Fruit fly (Drosophila melanogaster) whole organism, embryonic: ENCODE results near the gene Ptp36E.

Source experiments
- CG10543 ChIP-seq: fragments of 200-800 bp; sonication (Bioruptor generic); optimal IDR thresholded peaks from 3 replicates; lab custom pipeline; 2017; ENCODE audit warnings: missing biosample characterization, mild to moderate bottlenecking, missing genetic modification characterization, moderate library complexity
- CG13424 ChIP-seq: fragments of 200-800 bp; sonication (Bioruptor generic); optimal IDR thresholded peaks from 2 replicates; lab custom pipeline; 2019; ENCODE audit warnings: missing biosample characterization, mild to moderate bottlenecking, missing genetic modification characterization, moderate library complexity
- CG14667 ChIP-seq: fragments of 200-800 bp; sonication (Bioruptor generic); IDR thresholded peaks from 2 replicates; pipeline ENCODE4 v1.3.6; 2022; ENCODE audit warnings: missing biosample characterization, missing genetic modification characterization
- CG15269 ChIP-seq: fragments of 200-800 bp; sonication (Bioruptor generic); optimal IDR thresholded peaks from 2 replicates; lab custom pipeline; 2018; ENCODE audit warnings: missing biosample characterization, mild to moderate bottlenecking, missing genetic modification characterization, moderate library complexity
- CG1603 ChIP-seq: fragments of 200-800 bp; sonication (Bioruptor generic); optimal IDR thresholded peaks from 2 replicates; lab custom pipeline; 2019; ENCODE audit warnings: missing biosample characterization, mild to moderate bottlenecking, missing genetic modification characterization, moderate library complexity
- CG17912 ChIP-seq: fragments of 200-800 bp; sonication (Bioruptor generic); optimal IDR thresholded peaks from 2 replicates; lab custom pipeline; 2018; ENCODE audit warnings: missing biosample characterization, mild to moderate bottlenecking, missing genetic modification characterization
- CG30431 ChIP-seq: fragments of 200-800 bp; sonication (Bioruptor generic); optimal IDR thresholded peaks from 2 replicates; lab custom pipeline; 2017; ENCODE audit warnings: missing biosample characterization, missing genetic modification characterization
- CG31365 ChIP-seq: fragments of 200-800 bp; sonication (Bioruptor generic); optimal IDR thresholded peaks from 2 replicates; lab custom pipeline; 2018; ENCODE audit warnings: missing biosample characterization, mild to moderate bottlenecking, missing genetic modification characterization
- CG31441 ChIP-seq: fragments of 200-800 bp; sonication (Bioruptor generic); IDR thresholded peaks from 2 replicates; pipeline ENCODE4 v1.3.6; 2022; ENCODE audit warnings: missing biosample characterization, missing genetic modification characterization
- CG32532 ChIP-seq: fragments of 200-800 bp; sonication (Bioruptor generic); IDR thresholded peaks from 2 replicates; pipeline ENCODE4 v1.3.6; 2022; ENCODE audit warnings: missing biosample characterization, missing genetic modification characterization
- CG34224 ChIP-seq: fragments of 200-800 bp; sonication (Bioruptor generic); IDR thresholded peaks from 3 replicates; pipeline ENCODE4 v1.3.6; 2022; ENCODE audit warnings: missing biosample characterization, missing genetic modification characterization; ENCODE audit not compliant: partially characterized antibody
- CG43689 ChIP-seq: fragments of 200-800 bp; sonication (Bioruptor generic); IDR thresholded peaks from 2 replicates; pipeline ENCODE4 v1.3.6; 2022; ENCODE audit warnings: missing biosample characterization, missing genetic modification characterization
- CG4404 ChIP-seq: fragments of 200-800 bp; sonication (Bioruptor generic); IDR thresholded peaks from 2 replicates; pipeline ENCODE4 v1.3.6; 2022; ENCODE audit warnings: missing biosample characterization, missing genetic modification characterization
- CG5180 ChIP-seq: fragments of 200-800 bp; sonication (Bioruptor generic); optimal IDR thresholded peaks from 3 replicates; lab custom pipeline; 2017; ENCODE audit warnings: missing biosample characterization, missing genetic modification characterization, mild to moderate bottlenecking, moderate library complexity, missing genetic modification reagents
- CG6254 ChIP-seq: fragments of 200-800 bp; sonication (Bioruptor generic); optimal IDR thresholded peaks from 3 replicates; lab custom pipeline; 2017; ENCODE audit warnings: mild to moderate bottlenecking, missing biosample characterization, missing genetic modification reagents, missing genetic modification characterization
- CG6272 ChIP-seq: fragments of 200-800 bp; sonication (Bioruptor generic); IDR thresholded peaks from 2 replicates; pipeline ENCODE4 v1.3.6; 2022; ENCODE audit warnings: missing biosample characterization, missing genetic modification characterization
- CG6689 ChIP-seq: fragments of 200-800 bp; sonication (Bioruptor generic); IDR thresholded peaks from 2 replicates; pipeline ENCODE4 v1.3.6; 2022; ENCODE audit warnings: missing biosample characterization, missing genetic modification characterization
- CG6791 ChIP-seq: fragments of 200-800 bp; sonication (Bioruptor generic); IDR thresholded peaks from 3 replicates; pipeline ENCODE4 v1.3.6; 2022; ENCODE audit warnings: missing biosample characterization, missing genetic modification characterization; ENCODE audit not compliant: partially characterized antibody
- CG6854 ChIP-seq: fragments of 200-800 bp; sonication (Bioruptor generic); optimal IDR thresholded peaks from 3 replicates; lab custom pipeline; 2017; ENCODE audit warnings: missing biosample characterization, mild to moderate bottlenecking, missing genetic modification characterization
- Dip2 ChIP-seq: fragments of 200-800 bp; sonication (Bioruptor generic); IDR thresholded peaks from 2 replicates; pipeline ENCODE4 v1.3.6; 2022; ENCODE audit warnings: missing biosample characterization, missing genetic modification characterization
- Eip74EF ChIP-seq, 2 experiments: fragments of 200-800 bp in 1 of 2; fragments of >200 bp in 1 of 2; sonication (Bioruptor generic) in 1 of 2; optimal IDR thresholded peaks; 2 replicates each; lab custom pipeline; 2017 to 2019; ENCODE audit warnings: missing biosample characterization in 2 of 2, missing genetic modification characterization in 2 of 2, mild to moderate bottlenecking in 1 of 2, moderate library complexity in 1 of 2
- Ets65A ChIP-seq: fragments of 200-800 bp; sonication (Bioruptor generic); peaks from one replicate; lab custom pipeline; 2016; ENCODE audit warnings: missing biosample characterization, missing genetic modification characterization
- GATAe ChIP-seq: fragments of 200-800 bp; sonication (Bioruptor generic); conservative IDR thresholded peaks from 2 replicates; pipeline ENCODE4 v1.3.6; 2022; ENCODE audit warnings: missing biosample characterization, missing genetic modification characterization
- HHEX ChIP-seq: fragments of 200-800 bp; sonication (Bioruptor generic); optimal IDR thresholded peaks from 3 replicates; lab custom pipeline; 2017; ENCODE audit warnings: missing biosample characterization, mild to moderate bottlenecking, missing genetic modification characterization, missing genetic modification reagents
- Hr51 ChIP-seq, 2 experiments: fragments of 200-800 bp; sonication (Bioruptor generic); optimal IDR thresholded peaks; 2 replicates in 1 of 2; 3 replicates in 1 of 2; lab custom pipeline; 2016 to 2018; ENCODE audit warnings: missing biosample characterization in 2 of 2, missing genetic modification characterization in 2 of 2, mild to moderate bottlenecking in 1 of 2, moderate library complexity in 1 of 2
- NK7.1 ChIP-seq: fragments of 200-800 bp; sonication (Bioruptor generic); optimal IDR thresholded peaks from 3 replicates; lab custom pipeline; 2016; ENCODE audit warnings: missing biosample characterization, missing genetic modification characterization
- Neu2 ChIP-seq: fragments of 200-800 bp; sonication (Bioruptor generic); optimal IDR thresholded peaks from 3 replicates; lab custom pipeline; 2016; ENCODE audit warnings: missing biosample characterization, missing genetic modification characterization, borderline replicate concordance
- Oaz ChIP-seq: fragments of 200-800 bp; sonication (Bioruptor generic); IDR thresholded peaks from 2 replicates; pipeline ENCODE4 v1.3.6; 2022; ENCODE audit warnings: missing biosample characterization, missing genetic modification characterization
- PHDP ChIP-seq: fragments of 200-800 bp; sonication (Bioruptor generic); optimal IDR thresholded peaks from 3 replicates; lab custom pipeline; 2018; ENCODE audit warnings: missing biosample characterization, mild to moderate bottlenecking, missing genetic modification characterization, moderate library complexity
- Sox102F ChIP-seq: fragments of 200-800 bp; sonication (Bioruptor generic); optimal IDR thresholded peaks from 2 replicates; lab custom pipeline; 2018; ENCODE audit warnings: missing biosample characterization, mild to moderate bottlenecking, missing genetic modification characterization, moderate library complexity
- Sry-δ ChIP-seq: fragments of 200-800 bp; sonication (Bioruptor generic); optimal IDR thresholded peaks from 2 replicates; lab custom pipeline; 2016; ENCODE audit warnings: missing biosample characterization, missing genetic modification characterization
- Ssrp ChIP-seq: fragments of 200-800 bp; sonication (Bioruptor generic); optimal IDR thresholded peaks from 2 replicates; lab custom pipeline; 2018; ENCODE audit warnings: missing biosample characterization, mild to moderate bottlenecking, missing genetic modification characterization, moderate library complexity
- ac ChIP-seq: fragments of 200-800 bp; sonication (Bioruptor generic); optimal IDR thresholded peaks from 3 replicates; lab custom pipeline; 2017; ENCODE audit warnings: missing biosample characterization, mild to moderate bottlenecking, missing genetic modification characterization
- bbx ChIP-seq: fragments of 200-800 bp; sonication (Bioruptor generic); IDR thresholded peaks from 2 replicates; pipeline ENCODE4 v1.3.6; 2022; ENCODE audit warnings: missing biosample characterization, missing genetic modification characterization; ENCODE audit not compliant: partially characterized antibody
- chn ChIP-seq: fragments of 200-800 bp; sonication (Bioruptor generic); optimal IDR thresholded peaks from 2 replicates; lab custom pipeline; 2016; ENCODE audit warnings: missing biosample characterization, missing genetic modification characterization
- ci ChIP-seq: fragments of 200-800 bp; sonication (Bioruptor generic); IDR thresholded peaks from 3 replicates; pipeline ENCODE4 v1.3.6; 2022; ENCODE audit warnings: missing biosample characterization, missing genetic modification characterization
- crol ChIP-seq: fragments of 200-800 bp; sonication (Bioruptor generic); IDR thresholded peaks from 2 replicates; pipeline ENCODE4 v1.3.6; 2022; ENCODE audit warnings: missing biosample characterization, missing genetic modification characterization
- disco-r ChIP-seq: fragments of 200-800 bp; sonication (Bioruptor generic); optimal IDR thresholded peaks from 2 replicates; lab custom pipeline; 2016; ENCODE audit warnings: missing biosample characterization, missing genetic modification characterization
- dpn ChIP-seq, 2 experiments: fragments of 200-800 bp; sonication (Bioruptor generic); optimal IDR thresholded peaks; 3 replicates each; lab custom pipeline; 2016; ENCODE audit warnings: missing biosample characterization in 2 of 2, missing genetic modification characterization in 2 of 2
- gsb ChIP-seq: fragments of 200-800 bp; sonication (Bioruptor generic); IDR thresholded peaks from 2 replicates; pipeline ENCODE4 v1.3.6; 2022; ENCODE audit warnings: missing biosample characterization, missing genetic modification characterization
- gt ChIP-seq: fragments of 200-800 bp; sonication (Bioruptor generic); IDR thresholded peaks from 2 replicates; pipeline ENCODE4 v1.3.6; 2022; ENCODE audit warnings: missing biosample characterization, missing genetic modification characterization
- nom ChIP-seq: fragments of 200-800 bp; sonication (Bioruptor generic); optimal IDR thresholded peaks from 2 replicates; lab custom pipeline; 2017; ENCODE audit warnings: missing biosample characterization, missing genetic modification characterization, mild to moderate bottlenecking, moderate library complexity, missing genetic modification reagents
- oc ChIP-seq: fragments of 200-800 bp; sonication (Bioruptor generic); optimal IDR thresholded peaks from 2 replicates; lab custom pipeline; 2018; ENCODE audit warnings: missing biosample characterization, mild to moderate bottlenecking, missing genetic modification characterization, moderate library complexity
- org-1 ChIP-seq: fragments of 200-800 bp; sonication (Bioruptor generic); optimal IDR thresholded peaks from 2 replicates; lab custom pipeline; 2017; ENCODE audit warnings: missing biosample characterization, missing genetic modification characterization
- pnt ChIP-seq: fragments of 200-800 bp; sonication (Bioruptor generic); optimal IDR thresholded peaks from 3 replicates; lab custom pipeline; 2016; ENCODE audit warnings: missing biosample characterization, missing genetic modification characterization
- seq ChIP-seq: fragments of 200-800 bp; sonication (Bioruptor generic); IDR thresholded peaks from 2 replicates; pipeline ENCODE4 v1.3.6; 2022; ENCODE audit warnings: missing biosample characterization, missing genetic modification characterization
- sisA ChIP-seq: fragments of 200-800 bp; sonication (Bioruptor generic); IDR thresholded peaks from 2 replicates; pipeline ENCODE4 v1.3.6; 2022; ENCODE audit warnings: missing biosample characterization, missing genetic modification characterization
- slp2 ChIP-seq: fragments of 200-800 bp; sonication (Bioruptor generic); optimal IDR thresholded peaks from 2 replicates; lab custom pipeline; 2016; ENCODE audit warnings: missing biosample characterization, missing genetic modification characterization
- zen2 ChIP-seq: fragments of 200-800 bp; sonication (Bioruptor generic); IDR thresholded peaks from 3 replicates; pipeline ENCODE4 v1.3.6; 2022; ENCODE audit warnings: missing biosample characterization, missing genetic modification characterization; ENCODE audit not compliant: partially characterized antibody

Ptp36E gene

DNA sequence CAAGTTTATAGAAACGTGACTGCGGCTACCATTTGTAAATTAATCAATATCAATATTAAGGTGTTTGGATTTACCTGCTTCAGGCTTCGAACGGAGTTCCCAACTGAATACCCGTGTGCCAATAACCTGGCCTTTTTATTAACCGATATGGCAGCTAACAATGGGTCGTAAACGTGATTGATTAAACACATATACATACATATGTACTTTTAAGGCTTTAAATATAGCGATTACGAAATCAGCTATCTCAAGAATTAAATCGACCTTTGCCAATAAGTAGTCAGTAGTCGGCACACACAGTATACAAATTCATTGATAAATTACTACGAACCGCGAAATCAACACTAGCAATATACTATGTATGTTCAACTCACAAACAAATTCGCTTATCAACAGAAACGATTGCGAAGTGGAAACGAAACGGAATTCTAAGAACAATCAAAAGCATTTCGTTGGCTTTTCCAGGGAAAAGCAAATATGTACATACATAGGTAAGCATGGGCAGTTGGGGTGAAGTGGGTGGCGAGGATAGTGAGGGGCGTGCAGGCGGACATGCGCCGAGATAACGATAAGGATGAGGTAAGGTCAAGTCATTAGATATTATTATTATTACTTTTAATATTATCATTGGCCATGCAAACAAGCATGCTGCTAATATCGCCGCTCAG lies 36.1 kb downstream of the Ptp36E start (continued):
- TF ChIP-seq CG10543 (peak; percentile 88), HHEX (GFP tag; lab: Kevin White, UChicago) (peak; percentile 84), Dip2 (GFP tag; lab: Robert Waterston, UW) (no peak), slp2 (GFP tag; lab: Kevin White, UChicago) (no peak), zen2 (no peak), Eip74EF (GFP tag; optimal IDR thresholded peaks at IDR 0.05; lab: Kevin White, UChicago) (peak in 1 of 2 experiments; percentile 2), Sox102F (GFP tag; lab: Kevin White, UChicago) (peak; percentile 42), CG15269 (tag; lab: Kevin White, UChicago) (peak; percentile 40), CG6272 (GFP tag; lab: Robert Waterston, UW) (no peak), sisA (GFP tag; lab: Robert Waterston, UW) (no peak), org-1 (peak; percentile 71), Oaz (GFP tag; lab: Robert Waterston, UW) (no peak), disco-r (GFP tag; lab: Kevin White, UChicago) (peak; percentile 34), CG30431 (no peak), Ssrp (tag; lab: Kevin White, UChicago) (no peak), CG1603 (peak; percentile 68), Hr51 (GFP tag; optimal IDR thresholded peaks at IDR 0.05; lab: Kevin White, UChicago) (peak in 1 of 2 experiments; percentile 45), pnt (peak; percentile 21), crol (GFP tag; lab: Robert Waterston, UW) (peak; percentile 88), CG31441 (peak; percentile 45; the same call in 1 of the 2 replicates), ci (GFP tag; lab: Robert Waterston, UW) (peak; percentile 87), CG13424 (peak; percentile 65), chn (no peak), Ets65A (no peak), CG31365 (tag; lab: Kevin White, UChicago) (peak; percentile 75), CG6254 (GFP tag; lab: Kevin White, UChicago) (peak; percentile 66), CG34224 (GFP tag; lab: Robert Waterston, UW) (no peak), PHDP (tag; lab: Kevin White, UChicago) (peak; percentile 76), CG6689 (GFP tag; lab: Robert Waterston, UW) (no peak; the same call in 1 of the 2 replicates), CG6854 (GFP tag; lab: Kevin White, UChicago) (peak; percentile 17), CG4404 (GFP tag; lab: Robert Waterston, UW) (no peak), CG17912 (GFP tag; lab: Kevin White, UChicago) (peak; percentile 60), oc (tag; lab: Kevin White, UChicago) (peak; percentile 8), NK7.1 (GFP tag; lab: Kevin White, UChicago) (no peak), gsb (GFP tag; lab: Robert Waterston, UW) (peak; percentile 23; the same call in 1 of the 2 replicates), ac (peak; percentile 62), CG32532 (GFP tag; lab: Robert Waterston, UW) (peak; percentile 30; the same call in 1 of the 2 replicates), seq (no peak; the same call in 1 of the 2 replicates), bbx (no peak), Neu2 (GFP tag; lab: Kevin White, UChicago) (no peak), CG14667 (GFP tag; lab: Robert Waterston, UW) (no peak), Sry-δ (GFP tag; lab: Kevin White, UChicago) (no peak), CG43689 (GFP tag; lab: Robert Waterston, UW) (no peak), gt (GFP tag; lab: Robert Waterston, UW) (no peak), nom (GFP tag; lab: Kevin White, UChicago) (peak; percentile 25), CG5180 (GFP tag; lab: Kevin White, UChicago) (peak; percentile 64), CG6791 (GFP tag; lab: Robert Waterston, UW) (no peak), dpn (GFP tag; optimal IDR thresholded peaks at IDR 0.05; lab: Kevin White, UChicago) (peak; percentile 14 to 36), GATAe (GFP tag; lab: Robert Waterston, UW) (peak; percentile 92)
